Worm (Caenorhabditis elegans): ENCODE measurements around the gene madf-8.
A peak's percentile ranks its signal among the peaks of the same experiment; 100 is the strongest.

madf-8 gene

DNA sequence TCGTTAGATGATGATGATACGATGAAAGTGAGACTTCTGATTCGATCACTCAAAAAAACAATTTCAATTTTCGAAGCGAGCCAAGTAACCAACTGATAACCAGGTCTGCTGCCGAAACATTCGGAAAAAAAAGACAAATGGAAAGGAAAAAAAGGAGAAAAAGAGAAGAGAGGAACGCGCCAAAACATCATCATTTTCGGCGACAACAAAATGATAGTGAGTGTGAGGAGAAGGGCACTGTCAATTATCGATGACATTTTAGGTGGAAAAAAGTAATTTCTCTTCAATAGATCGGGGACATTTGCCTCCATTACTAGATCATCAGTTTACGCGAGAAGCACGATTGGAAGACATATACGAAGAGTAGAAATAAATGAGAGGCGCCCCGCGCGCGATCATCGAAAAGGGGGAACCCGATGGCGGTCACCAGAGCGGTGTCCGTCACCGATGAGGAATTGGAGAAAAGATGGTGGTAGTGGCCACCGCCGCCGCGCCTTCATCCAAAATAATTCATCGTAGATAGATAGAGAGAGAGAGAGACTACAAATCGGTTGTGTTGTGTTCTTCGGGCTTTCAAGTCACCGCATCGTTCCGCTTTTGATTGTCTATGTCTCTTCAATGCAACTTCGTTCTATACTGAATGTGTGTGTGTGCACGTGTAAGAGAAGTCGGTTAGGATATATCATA lies 29.3 kb downstream of the madf-8 start:
- TF ChIP-seq fkh-2 (tag; optimal IDR thresholded peaks at IDR 0.05) (no peak), sea-2 (GFP tag; optimal IDR thresholded peaks at IDR 0.05) (no peak), ztf-4 (tag; optimal IDR thresholded peaks at IDR 0.05) (no peak), pha-4 (tag; optimal IDR thresholded peaks at IDR 0.05) (no peak), nhr-25 (tag; optimal IDR thresholded peaks at IDR 0.05) (peak; percentile 46), ceh-82 (tag; optimal IDR thresholded peaks at IDR 0.05) (no peak), zag-1 (tag; optimal IDR thresholded peaks at IDR 0.05) (no peak), nfya-1 (tag; optimal IDR thresholded peaks at IDR 0.05; ENCODE audit: insufficient read depth) (peak; percentile 31), ama-1 (optimal IDR thresholded peaks at IDR 0.05) (no peak), ceh-28 (tag; optimal IDR thresholded peaks at IDR 0.05) (peak; percentile 8), nhr-23 (tag; optimal IDR thresholded peaks at IDR 0.05) (peak; percentile 74), lin-39 (tag; optimal IDR thresholded peaks at IDR 0.05) (peak; percentile 58), nhr-43 (tag; optimal IDR thresholded peaks at IDR 0.05; ENCODE audit: poor library complexity, severe bottlenecking) (peak; percentile 43), lsy-12 (tag; optimal IDR thresholded peaks at IDR 0.05) (no peak)

DNA sequence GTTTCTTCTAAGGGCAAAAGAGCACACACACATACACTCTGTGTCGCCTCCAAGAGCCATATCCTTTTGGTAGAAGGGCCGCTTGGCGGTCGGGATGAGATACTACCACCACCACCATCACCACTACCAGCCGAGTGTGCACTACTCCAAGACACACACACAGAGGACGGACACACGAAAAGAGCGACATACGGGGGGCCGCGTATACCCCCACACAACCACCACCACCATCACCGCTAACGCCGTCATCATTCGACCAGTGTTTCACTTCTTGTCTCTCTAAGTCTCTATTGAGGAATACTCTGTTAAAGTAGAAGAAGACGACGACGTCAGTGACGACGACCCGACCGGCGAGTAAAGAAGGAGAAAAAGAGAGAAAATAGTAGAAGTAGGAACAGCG lies 30.0 kb downstream of the madf-8 start:
- no peak for TF ChIP-seq unc-62 (GFP tag; optimal IDR thresholded peaks at IDR 0.05)
- TF ChIP-seq nhr-76 (tag; optimal IDR thresholded peaks at IDR 0.05) = no peak
- TF ChIP-seq zag-1 (tag; optimal IDR thresholded peaks at IDR 0.05) = no peak
- TF ChIP-seq pqm-1 (tag; optimal IDR thresholded peaks at IDR 0.05) = no peak
- TF ChIP-seq egl-5 (tag; optimal IDR thresholded peaks at IDR 0.05) = no peak
- TF ChIP-seq lin-39 (tag; optimal IDR thresholded peaks at IDR 0.05) = peak; percentile 82
- no peak for TF ChIP-seq lsy-12 (tag; optimal IDR thresholded peaks at IDR 0.05)
- TF ChIP-seq daf-12 (tag; optimal IDR thresholded peaks at IDR 0.05) = no peak
- no peak for TF ChIP-seq R02D3.7 (tag; optimal IDR thresholded peaks at IDR 0.05)
- TF ChIP-seq nhr-23 (tag; optimal IDR thresholded peaks at IDR 0.05) = peak; percentile 27
- peak; percentile 63 for TF ChIP-seq hmg-11 (tag; optimal IDR thresholded peaks at IDR 0.05)
- TF ChIP-seq ceh-82 (tag; optimal IDR thresholded peaks at IDR 0.05) = no peak
- TF ChIP-seq elt-3 (tag; optimal IDR thresholded peaks at IDR 0.05) = no peak
- TF ChIP-seq ama-1 (optimal IDR thresholded peaks at IDR 0.05) = no peak
- no peak for TF ChIP-seq fos-1 (tag; optimal IDR thresholded peaks at IDR 0.05)
- no peak for TF ChIP-seq nhr-43 (tag; optimal IDR thresholded peaks at IDR 0.05; ENCODE audit: poor library complexity, severe bottlenecking)
- no peak for TF ChIP-seq nhr-12 (tag; optimal IDR thresholded peaks at IDR 0.05)
- TF ChIP-seq tbx-2 (tag; optimal IDR thresholded peaks at IDR 0.05) = no peak
- no peak for TF ChIP-seq aly-2 (tag; optimal IDR thresholded peaks at IDR 0.05)
- TF ChIP-seq nhr-67 (tag; optimal IDR thresholded peaks at IDR 0.05) = no peak
- no peak for TF ChIP-seq elt-1 (tag; optimal IDR thresholded peaks at IDR 0.05)
- no peak for TF ChIP-seq jun-1 (tag; optimal IDR thresholded peaks at IDR 0.05)
- no peak for TF ChIP-seq ZK546.5 (tag; optimal IDR thresholded peaks at IDR 0.05)
- no peak for TF ChIP-seq ceh-28 (tag; optimal IDR thresholded peaks at IDR 0.05)
- TF ChIP-seq unc-39 (tag; optimal IDR thresholded peaks at IDR 0.05) = no peak
- TF ChIP-seq skn-1 (tag; optimal IDR thresholded peaks at IDR 0.05) = no peak
- peak; percentile 46 for TF ChIP-seq nfya-1 (tag; optimal IDR thresholded peaks at IDR 0.05; ENCODE audit: insufficient read depth)
- TF ChIP-seq ztf-4 (tag; optimal IDR thresholded peaks at IDR 0.05) = no peak
- no peak for TF ChIP-seq pha-4 (tag; optimal IDR thresholded peaks at IDR 0.05)
- no peak for TF ChIP-seq ceh-9 (tag; optimal IDR thresholded peaks at IDR 0.05)

DNA sequence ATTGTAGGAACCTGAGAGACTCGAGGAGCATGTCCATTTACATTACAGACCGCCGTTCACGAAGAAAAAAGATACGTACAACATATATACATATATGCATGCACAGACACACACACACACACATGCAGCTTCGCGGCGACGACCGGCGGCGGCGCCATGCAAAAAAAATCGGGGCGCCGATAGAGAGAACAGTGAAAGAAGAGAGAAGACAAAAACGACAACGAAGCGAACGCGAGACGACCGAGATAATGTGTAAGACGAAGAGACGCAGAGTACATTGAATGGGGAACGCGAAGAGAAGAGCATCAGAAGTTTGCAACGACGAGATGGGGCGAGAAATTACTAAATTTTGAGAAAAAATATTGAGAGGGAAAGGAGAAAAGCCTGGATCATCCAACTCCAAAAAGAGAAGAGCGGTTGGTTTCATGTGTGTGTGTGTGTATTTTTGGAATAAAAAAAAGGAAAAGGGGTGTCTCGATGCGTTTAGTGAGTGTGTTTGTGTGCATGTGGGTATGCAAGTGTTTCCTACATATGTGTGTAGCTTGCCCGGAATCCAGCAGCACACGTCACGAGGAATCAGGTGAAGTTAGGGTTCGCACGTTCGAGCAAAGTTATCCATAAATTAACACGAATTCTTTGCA lies 30.9 kb downstream of the madf-8 start:
- no peak for TF ChIP-seq zag-1 (tag; optimal IDR thresholded peaks at IDR 0.05)
- TF ChIP-seq R02D3.7 (tag; optimal IDR thresholded peaks at IDR 0.05) = no peak
- no peak for TF ChIP-seq ztf-11 (tag; optimal IDR thresholded peaks at IDR 0.05)
- TF ChIP-seq egl-27 (tag; optimal IDR thresholded peaks at IDR 0.05) = no peak
- TF ChIP-seq jun-1 (tag; optimal IDR thresholded peaks at IDR 0.05) = no peak
- no peak for TF ChIP-seq ceh-82 (tag; optimal IDR thresholded peaks at IDR 0.05)
- TF ChIP-seq nhr-237 (tag; optimal IDR thresholded peaks at IDR 0.05) = no peak
- TF ChIP-seq ceh-28 (tag; optimal IDR thresholded peaks at IDR 0.05) = no peak
- TF ChIP-seq unc-39 (tag; optimal IDR thresholded peaks at IDR 0.05) = no peak
- no peak for TF ChIP-seq mml-1 (tag; optimal IDR thresholded peaks at IDR 0.05)
- TF ChIP-seq lin-39 (tag; optimal IDR thresholded peaks at IDR 0.05) = peak; percentile 48
- peak; percentile 40 for TF ChIP-seq egl-5 (tag; optimal IDR thresholded peaks at IDR 0.05)
- peak; percentile 39 for TF ChIP-seq nfya-1 (tag; optimal IDR thresholded peaks at IDR 0.05; ENCODE audit: insufficient read depth)
- no peak for TF ChIP-seq unc-62 (GFP tag; optimal IDR thresholded peaks at IDR 0.05)
- no peak for TF ChIP-seq tbx-2 (tag; optimal IDR thresholded peaks at IDR 0.05)
- no peak for TF ChIP-seq ztf-4 (tag; optimal IDR thresholded peaks at IDR 0.05)
- TF ChIP-seq elt-1 (tag; optimal IDR thresholded peaks at IDR 0.05) = no peak
- TF ChIP-seq elt-2 (tag; optimal IDR thresholded peaks at IDR 0.05) = peak; percentile 47
- no peak for TF ChIP-seq eor-1 (tag; optimal IDR thresholded peaks at IDR 0.05)
- TF ChIP-seq ceh-16 (tag; optimal IDR thresholded peaks at IDR 0.05) = no peak
- TF ChIP-seq skn-1 (tag; optimal IDR thresholded peaks at IDR 0.05) = no peak
- TF ChIP-seq nhr-12 (tag; optimal IDR thresholded peaks at IDR 0.05) = no peak
- TF ChIP-seq pha-4 (tag; optimal IDR thresholded peaks at IDR 0.05) = peak; percentile 37
- TF ChIP-seq lsy-12 (tag; optimal IDR thresholded peaks at IDR 0.05) = no peak
- no peak for TF ChIP-seq elt-3 (tag; optimal IDR thresholded peaks at IDR 0.05)
- peak; percentile 45 for TF ChIP-seq hmg-11 (tag; optimal IDR thresholded peaks at IDR 0.05)
- no peak for TF ChIP-seq mdl-1 (tag; optimal IDR thresholded peaks at IDR 0.05)
- TF ChIP-seq nhr-67 (tag; optimal IDR thresholded peaks at IDR 0.05) = no peak
- TF ChIP-seq ZK546.5 (tag; optimal IDR thresholded peaks at IDR 0.05) = no peak
- TF ChIP-seq nhr-11 (tag; optimal IDR thresholded peaks at IDR 0.05) = no peak
- TF ChIP-seq nhr-77 (tag; optimal IDR thresholded peaks at IDR 0.05) = no peak
- TF ChIP-seq fos-1 (tag; optimal IDR thresholded peaks at IDR 0.05) = no peak
- TF ChIP-seq snpc-4 (tag; optimal IDR thresholded peaks at IDR 0.05) = peak; percentile 14
- no peak for TF ChIP-seq ama-1 (optimal IDR thresholded peaks at IDR 0.05)

Measured in whole organism, L3 larva.